Worm (Caenorhabditis elegans) whole organism, L4/young adult: ENCODE measurements around the gene srh-207.

Experiments used
- W03F9.2 ChIP-seq: fragments of 150-350 bp; optimal IDR thresholded peaks from 2 replicates; lab custom pipeline; 2014; ENCODE audit warnings: missing biosample characterization, missing genetic modification characterization
- dao-5 ChIP-seq: sonication (generic microtip); optimal IDR thresholded peaks from 2 replicates; lab custom pipeline; 2016; ENCODE audit warnings: missing genotype, missing genetic modification characterization, moderate library complexity, missing compliant biosample characterization
- him-1 ChIP-seq: sonication (generic microtip); optimal IDR thresholded peaks from 2 replicates; lab custom pipeline; 2016; ENCODE audit warnings: missing genotype, missing genetic modification reagents, missing genetic modification characterization, missing compliant biosample characterization

srh-207 gene

DNA sequence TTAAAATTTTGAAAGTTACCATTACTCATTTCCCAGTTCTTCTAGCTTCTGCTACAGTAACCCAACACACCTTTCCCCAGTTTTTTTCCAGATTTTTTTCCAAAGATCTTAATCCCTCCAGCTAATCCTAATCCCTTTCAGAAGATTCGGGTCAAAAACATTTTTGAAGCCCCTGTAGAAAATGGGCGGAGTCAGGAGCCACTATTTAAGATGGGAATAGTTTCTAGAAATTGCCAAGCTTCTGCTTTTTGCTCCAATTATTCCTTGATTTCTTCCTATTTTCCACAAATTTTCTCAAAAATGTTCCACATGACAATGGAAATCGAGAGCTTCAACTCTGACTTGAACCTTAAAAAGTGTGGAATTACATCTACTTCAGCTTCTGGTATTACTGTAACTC, 45.5 kb downstream of the srh-207 start, which contains the start of gene C08E8.9:
C08E8.9 (plus strand) TSS at position 301 of the 400 bp plus-strand sequence.
- TF ChIP-seq W03F9.2 (tag; lab: Kevin White, UChicago) (no peak), him-1 (tag; lab: Kevin White, UChicago) (no peak)

- TF ChIP-seq him-1 (tag; lab: Kevin White, UChicago) (no peak), dao-5 (tag; lab: Kevin White, UChicago) (no peak), W03F9.2 (tag; lab: Kevin White, UChicago) (no peak)
Observed at ce11 chrV:18362402-18362801, 47.6 kb downstream of the srh-207 start, which contains the start of gene C08E8.1. TSS of gene C08E8.1 (minus strand) at chrV:18362502.

ce11 chrV:18359888-18360287, 50.2 kb downstream of the srh-207 start, which contains the start of gene C08E8.5:
TSS of gene C08E8.5 (minus strand) at chrV:18359988.
- TF ChIP-seq dao-5 (tag; lab: Kevin White, UChicago) = no peak
- TF ChIP-seq W03F9.2 (tag; lab: Kevin White, UChicago) = no peak
- no peak for TF ChIP-seq him-1 (tag; lab: Kevin White, UChicago)
